Fruit fly (Drosophila melanogaster) whole organism, embryonic: ENCODE measurements around the gene CG45072.

Source experiments
- CG10209 ChIP-seq: fragments of 200-800 bp; sonication (Bioruptor generic); optimal IDR thresholded peaks from 3 replicates; lab custom pipeline; 2017; ENCODE audit warnings: missing biosample characterization, mild to moderate bottlenecking, missing genetic modification characterization, missing genetic modification reagents
- CG10274 ChIP-seq: fragments of 200-800 bp; sonication (Bioruptor generic); optimal IDR thresholded peaks from 3 replicates; lab custom pipeline; 2017; ENCODE audit warnings: missing biosample characterization, mild to moderate bottlenecking, missing genetic modification characterization
- CG10431 ChIP-seq: fragments of 200-800 bp; sonication (Bioruptor generic); optimal IDR thresholded peaks from 3 replicates; lab custom pipeline; 2018; ENCODE audit warnings: missing biosample characterization, mild to moderate bottlenecking, missing genetic modification characterization
- CG10543 ChIP-seq: fragments of 200-800 bp; sonication (Bioruptor generic); optimal IDR thresholded peaks from 3 replicates; lab custom pipeline; 2017; ENCODE audit warnings: missing biosample characterization, mild to moderate bottlenecking, missing genetic modification characterization, moderate library complexity
- CG12071 ChIP-seq: fragments of 200-800 bp; sonication (Bioruptor generic); optimal IDR thresholded peaks from 3 replicates; lab custom pipeline; 2018; ENCODE audit warnings: missing biosample characterization, mild to moderate bottlenecking, missing genetic modification characterization
- CG12299 ChIP-seq: fragments of 200-800 bp; sonication (Bioruptor generic); optimal IDR thresholded peaks from 2 replicates; lab custom pipeline; 2018; ENCODE audit warnings: missing biosample characterization, mild to moderate bottlenecking, missing genetic modification characterization
- CG12659 ChIP-seq: fragments of 200-800 bp; sonication (Bioruptor generic); optimal IDR thresholded peaks from 3 replicates; lab custom pipeline; 2017; ENCODE audit warnings: mild to moderate bottlenecking, missing biosample characterization, missing genetic modification reagents, missing genetic modification characterization
- CG12744 ChIP-seq: fragments of 200-800 bp; sonication (Bioruptor generic); optimal IDR thresholded peaks from 2 replicates; lab custom pipeline; 2016; ENCODE audit warnings: missing biosample characterization, missing genetic modification characterization
- CG1529 ChIP-seq: fragments of 200-800 bp; sonication (Bioruptor generic); optimal IDR thresholded peaks from 3 replicates; lab custom pipeline; 2018; ENCODE audit warnings: missing biosample characterization, missing genetic modification characterization
- CG1647 ChIP-seq: fragments of 200-800 bp; sonication (Bioruptor generic); optimal IDR thresholded peaks from 3 replicates; lab custom pipeline; 2016; ENCODE audit warnings: missing biosample characterization, missing genetic modification characterization
- CG17328 ChIP-seq: fragments of 200-800 bp; sonication (Bioruptor generic); IDR thresholded peaks from 2 replicates; pipeline ENCODE4 v1.3.6; 2022; ENCODE audit warnings: missing biosample characterization, missing genetic modification characterization
- CG17385 ChIP-seq: fragments of 200-800 bp; sonication (Bioruptor generic); optimal IDR thresholded peaks from 3 replicates; lab custom pipeline; 2018; ENCODE audit warnings: missing biosample characterization, mild to moderate bottlenecking, missing genetic modification characterization
- CG2889 ChIP-seq: fragments of 200-800 bp; sonication (Bioruptor generic); IDR thresholded peaks from 3 replicates; pipeline ENCODE4 v1.3.6; 2022; ENCODE audit warnings: missing biosample characterization, missing genetic modification characterization
- CG33213 ChIP-seq: fragments of 200-800 bp; sonication (Bioruptor generic); optimal IDR thresholded peaks from 3 replicates; lab custom pipeline; 2016; ENCODE audit warnings: missing biosample characterization, missing genetic modification characterization
- CG34376 ChIP-seq: fragments of 200-800 bp; sonication (Bioruptor generic); optimal IDR thresholded peaks from 2 replicates; lab custom pipeline; 2018; ENCODE audit warnings: missing biosample characterization, mild to moderate bottlenecking, missing genetic modification characterization
- CG4328 ChIP-seq: fragments of 200-800 bp; sonication (Bioruptor generic); optimal IDR thresholded peaks from 3 replicates; lab custom pipeline; 2017; ENCODE audit warnings: missing biosample characterization, missing genetic modification reagents, missing genetic modification characterization
- CG6654 ChIP-seq: fragments of 200-800 bp; sonication (Bioruptor generic); optimal IDR thresholded peaks from 2 replicates; lab custom pipeline; 2017; ENCODE audit warnings: missing biosample characterization, mild to moderate bottlenecking, missing genetic modification characterization
- CG9215 ChIP-seq: fragments of 200-800 bp; sonication (Bioruptor generic); IDR thresholded peaks from 2 replicates; pipeline ENCODE4 v1.3.6; 2022; ENCODE audit warnings: missing biosample characterization, missing genetic modification characterization
- Dbx ChIP-seq: fragments of 200-800 bp; sonication (Bioruptor generic); IDR thresholded peaks from 3 replicates; pipeline ENCODE4 v1.3.6; 2022; ENCODE audit warnings: missing biosample characterization, missing genetic modification characterization
- Dek ChIP-seq: fragments of 200-800 bp; sonication (Bioruptor generic); optimal IDR thresholded peaks from 3 replicates; lab custom pipeline; 2019; ENCODE audit warnings: missing biosample characterization, mild to moderate bottlenecking, missing genetic modification characterization, moderate library complexity
- Ets97D ChIP-seq: fragments of 200-800 bp; sonication (Bioruptor generic); optimal IDR thresholded peaks from 3 replicates; lab custom pipeline; 2016; ENCODE audit warnings: missing biosample characterization, missing genetic modification characterization
- Kr ChIP-seq: fragments of 200-800 bp; sonication (Bioruptor generic); optimal IDR thresholded peaks from 2 replicates; lab custom pipeline; 2017; ENCODE audit warnings: missing biosample characterization, mild to moderate bottlenecking, missing genetic modification characterization
- NC2β ChIP-seq: fragments of 200-800 bp; sonication (Bioruptor generic); optimal IDR thresholded peaks from 2 replicates; lab custom pipeline; 2016; ENCODE audit warnings: missing biosample characterization, missing genetic modification characterization
- NFAT ChIP-seq: fragments of 200-800 bp; sonication (Bioruptor generic); IDR thresholded peaks from 2 replicates; pipeline ENCODE4 v1.3.6; 2022; ENCODE audit warnings: missing biosample characterization, missing genetic modification characterization
- Oaz ChIP-seq: fragments of 200-800 bp; sonication (Bioruptor generic); IDR thresholded peaks from 2 replicates; pipeline ENCODE4 v1.3.6; 2022; ENCODE audit warnings: missing biosample characterization, missing genetic modification characterization
- Vsx1 ChIP-seq: fragments of 200-800 bp; sonication (Bioruptor generic); optimal IDR thresholded peaks from 2 replicates; lab custom pipeline; 2017; ENCODE audit warnings: missing biosample characterization, mild to moderate bottlenecking, missing genetic modification characterization, missing genetic modification reagents
- ash1 ChIP-seq: fragments of 200-800 bp; sonication (Bioruptor generic); optimal IDR thresholded peaks from 2 replicates; lab custom pipeline; 2018; ENCODE audit warnings: missing biosample characterization, mild to moderate bottlenecking, missing genetic modification characterization
- bigmax ChIP-seq: fragments of 200-800 bp; sonication (Bioruptor generic); optimal IDR thresholded peaks from 2 replicates; lab custom pipeline; 2018; ENCODE audit warnings: missing biosample characterization, mild to moderate bottlenecking, missing genetic modification characterization
- bowl ChIP-seq: fragments of 200-800 bp; sonication (Bioruptor generic); IDR thresholded peaks from 2 replicates; pipeline ENCODE4 v1.3.6; 2022; ENCODE audit warnings: missing biosample characterization, missing genetic modification characterization
- chinmo ChIP-seq: fragments of 200-800 bp; sonication (Bioruptor generic); IDR thresholded peaks from 4 replicates; pipeline ENCODE4 v1.3.6; 2022; ENCODE audit warnings: missing biosample characterization, missing genetic modification characterization; ENCODE audit not compliant: partially characterized antibody
- chm ChIP-seq: fragments of 200-800 bp; sonication (Bioruptor generic); IDR thresholded peaks from 2 replicates; pipeline ENCODE4 v1.3.6; 2022; ENCODE audit warnings: missing biosample characterization, missing genetic modification characterization
- corto ChIP-seq: fragments of 200-800 bp; sonication (Bioruptor generic); optimal IDR thresholded peaks from 2 replicates; lab custom pipeline; 2016; ENCODE audit warnings: missing biosample characterization, mild to moderate bottlenecking, missing genetic modification characterization, moderate library complexity
- croc ChIP-seq: fragments of 200-800 bp; sonication (Bioruptor generic); conservative IDR thresholded peaks from 3 replicates; pipeline ENCODE4 v1.3.6; 2022; ENCODE audit warnings: missing biosample characterization, missing genetic modification characterization
- exex ChIP-seq: fragments of 200-800 bp; sonication (Bioruptor generic); optimal IDR thresholded peaks from 4 replicates; lab custom pipeline; 2018; ENCODE audit warnings: missing biosample characterization, mild to moderate bottlenecking, missing genetic modification characterization, moderate library complexity
- insv ChIP-seq, 2 experiments: fragments of 200-800 bp; sonication (Bioruptor generic); optimal IDR thresholded peaks; 3 replicates each; lab custom pipeline; 2016 to 2018; ENCODE audit warnings: missing biosample characterization in 2 of 2, missing genetic modification characterization in 2 of 2
- knrl ChIP-seq: fragments of 200-800 bp; sonication (Bioruptor generic); IDR thresholded peaks from 3 replicates; pipeline ENCODE4 v1.3.6; 2022; ENCODE audit warnings: missing biosample characterization, missing genetic modification characterization; ENCODE audit not compliant: partially characterized antibody
- lab ChIP-seq: fragments of 200-800 bp; sonication (Bioruptor generic); optimal IDR thresholded peaks from 3 replicates; lab custom pipeline; 2017; ENCODE audit warnings: missing biosample characterization, missing genetic modification characterization, mild to moderate bottlenecking, moderate library complexity, missing genetic modification reagents
- nerfin-1 ChIP-seq: fragments of 200-800 bp; sonication (Bioruptor generic); optimal IDR thresholded peaks from 3 replicates; lab custom pipeline; 2019; ENCODE audit warnings: missing biosample characterization, mild to moderate bottlenecking, missing genetic modification characterization, moderate library complexity
- pan ChIP-seq, 4 experiments: fragments of >200 bp in 3 of 4; fragments of 200-800 bp in 1 of 4; sonication (Bioruptor generic) in 1 of 4; optimal IDR thresholded peaks in 3 of 4; IDR thresholded peaks in 1 of 4; 2 replicates each; pipeline versions ENCODE4 v1.3.6 to Lab custom; 2017 to 2022; ENCODE audit warnings: missing biosample characterization in 2 of 4, missing genetic modification characterization in 2 of 4, mixed read lengths in 1 of 4
- pho ChIP-seq: fragments of 200-800 bp; sonication (Bioruptor generic); optimal IDR thresholded peaks from 2 replicates; lab custom pipeline; 2016; ENCODE audit warnings: missing biosample characterization, missing genetic modification characterization
- run ChIP-seq: fragments of 200-800 bp; sonication (Bioruptor generic); optimal IDR thresholded peaks from 3 replicates; lab custom pipeline; 2018; ENCODE audit warnings: missing biosample characterization, mild to moderate bottlenecking, missing genetic modification characterization
- shn ChIP-seq: fragments of 200-800 bp; sonication (Bioruptor generic); optimal IDR thresholded peaks from 3 replicates; lab custom pipeline; 2016; ENCODE audit warnings: missing biosample characterization, missing genetic modification characterization
- tio ChIP-seq: fragments of 200-800 bp; sonication (Bioruptor generic); optimal IDR thresholded peaks from 2 replicates; lab custom pipeline; 2017; ENCODE audit warnings: missing biosample characterization, missing genetic modification characterization, inconsistent platforms
- trh ChIP-seq: fragments of 200-800 bp; sonication (Bioruptor generic); optimal IDR thresholded peaks from 2 replicates; lab custom pipeline; 2016; ENCODE audit warnings: missing biosample characterization, missing genetic modification characterization
- zen2 ChIP-seq: fragments of 200-800 bp; sonication (Bioruptor generic); IDR thresholded peaks from 3 replicates; pipeline ENCODE4 v1.3.6; 2022; ENCODE audit warnings: missing biosample characterization, missing genetic modification characterization; ENCODE audit not compliant: partially characterized antibody

Gene CG45072

dm6 chr3R:30106562-30106961 is 16.5 kb downstream of the CG45072 start (continued):
- TF ChIP-seq CG34376 (GFP tag; lab: Kevin White, UChicago) (peak; percentile 82), chinmo (0 out of 4 replicates have a peak, but pooled peaks have one; percentile 46), zen2 (GFP tag; lab: Robert Waterston, UW) (no peak), CG12659 (GFP tag; lab: Kevin White, UChicago) (no peak), pan (optimal IDR thresholded peaks at IDR 0.05; lab: Kevin White, UChicago) (no peak), pan (GFP tag; optimal IDR thresholded peaks at IDR 0.05 in 1 of 2, IDR thresholded peaks at IDR 0.05 in 1 of 2) (no peak), Dbx (GFP tag; lab: Robert Waterston, UW) (no peak), shn (no peak), CG12744 (GFP tag; lab: Kevin White, UChicago) (no peak), CG33213 (GFP tag; lab: Kevin White, UChicago) (no peak), Vsx1 (GFP tag; lab: Kevin White, UChicago) (peak; percentile 17), CG17328 (no peak), tio (GFP tag; lab: Kevin White, UChicago) (no peak), CG10431 (no peak), pho (no peak), bigmax (no peak), NC2β (GFP tag; lab: Kevin White, UChicago) (no peak), chm (GFP tag; lab: Robert Waterston, UW) (no peak), CG10209 (no peak), croc (GFP tag; lab: Robert Waterston, UW) (no peak), CG2889 (GFP tag; lab: Robert Waterston, UW) (no peak), CG10543 (GFP tag; lab: Kevin White, UChicago) (peak; percentile 37), Dek (tag; lab: Kevin White, UChicago) (no peak), CG1647 (no peak), ash1 (GFP tag; lab: Kevin White, UChicago) (no peak), Oaz (GFP tag; lab: Robert Waterston, UW) (no peak), CG12299 (tag; lab: Kevin White, UChicago) (no peak), Ets97D (GFP tag; lab: Kevin White, UChicago) (no peak), CG12071 (GFP tag; lab: Kevin White, UChicago) (no peak), nerfin-1 (no peak), knrl (GFP tag; lab: Robert Waterston, UW) (no peak), run (tag; lab: Kevin White, UChicago) (no peak), CG4328 (GFP tag; lab: Kevin White, UChicago) (no peak), exex (tag; lab: Kevin White, UChicago) (peak; percentile 92), corto (GFP tag; lab: Kevin White, UChicago) (no peak), CG1529 (GFP tag; lab: Kevin White, UChicago) (no peak), NFAT (GFP tag; lab: Robert Waterston, UW) (0 out of 2 replicates have a peak, but pooled peaks have one; percentile 25), insv (GFP tag; optimal IDR thresholded peaks at IDR 0.05; lab: Kevin White, UChicago) (no peak), CG10274 (GFP tag; lab: Kevin White, UChicago) (no peak), bowl (GFP tag; lab: Robert Waterston, UW) (no peak), Kr (GFP tag; lab: Kevin White, UChicago) (no peak), CG6654 (GFP tag; lab: Kevin White, UChicago) (no peak), lab (GFP tag; lab: Kevin White, UChicago) (no peak), trh (GFP tag; lab: Kevin White, UChicago) (no peak), CG17385 (no peak), CG9215 (no peak)
